Fruit fly (Drosophila melanogaster) whole organism, adult: ENCODE measurements around the gene CG1116.

Source experiments
- CG14711 ChIP-seq: fragments of 200-800 bp; sonication (Bioruptor generic); optimal IDR thresholded peaks from 2 replicates; lab custom pipeline; 2018; ENCODE audit warnings: missing biosample characterization, mild to moderate bottlenecking, missing genetic modification characterization, moderate library complexity
- Clk ChIP-seq: fragments of 200-800 bp; sonication (Bioruptor generic); optimal IDR thresholded peaks from 2 replicates; lab custom pipeline; 2017; ENCODE audit warnings: missing biosample characterization, missing genetic modification characterization
- Crg-1 ChIP-seq: fragments of 200-800 bp; sonication (Bioruptor generic); optimal IDR thresholded peaks from 2 replicates; lab custom pipeline; 2016; ENCODE audit warnings: missing biosample characterization, missing genetic modification characterization
- Hr96 ChIP-seq: fragments of 200-800 bp; sonication (Bioruptor generic); optimal IDR thresholded peaks from 2 replicates; lab custom pipeline; 2016; ENCODE audit warnings: missing biosample characterization, missing genetic modification characterization
- Mnt ChIP-seq: fragments of 200-800 bp; sonication (Bioruptor generic); optimal IDR thresholded peaks from 2 replicates; lab custom pipeline; 2016; ENCODE audit warnings: missing biosample characterization, mild to moderate bottlenecking, missing genetic modification characterization
- bab1 ChIP-seq: fragments of 200-800 bp; sonication (Bioruptor generic); optimal IDR thresholded peaks from 3 replicates; lab custom pipeline; 2019; ENCODE audit warnings: missing biosample characterization, mild to moderate bottlenecking, missing genetic modification characterization, moderate library complexity
- cnc ChIP-seq, 2 experiments: fragments of >200 bp; optimal IDR thresholded peaks; 2 replicates each; lab custom pipeline; 2017
- kay ChIP-seq: fragments of 200-800 bp; sonication (Bioruptor generic); peaks from one replicate; lab custom pipeline; 2016; ENCODE audit warnings: missing biosample characterization, missing genetic modification characterization, borderline replicate concordance
- pad ChIP-seq: fragments of 200-800 bp; sonication (Bioruptor generic); optimal IDR thresholded peaks from 3 replicates; lab custom pipeline; 2017; ENCODE audit warnings: missing biosample characterization, missing genetic modification characterization, mild to moderate bottlenecking, moderate library complexity, missing genetic modification reagents
- tj ChIP-seq: fragments of 200-800 bp; sonication (Bioruptor generic); optimal IDR thresholded peaks from 3 replicates; lab custom pipeline; 2017; ENCODE audit warnings: missing biosample characterization, mild to moderate bottlenecking, missing genetic modification characterization, moderate library complexity
- toe ChIP-seq: fragments of 200-800 bp; sonication (Bioruptor generic); optimal IDR thresholded peaks from 2 replicates; lab custom pipeline; 2016; ENCODE audit warnings: missing biosample characterization, missing genetic modification characterization

- TF ChIP-seq Hr96 (GFP tag; lab: Kevin White, UChicago) (no peak), pad (GFP tag; lab: Kevin White, UChicago) (no peak), toe (GFP tag; lab: Kevin White, UChicago) (peak; percentile 26), CG14711 (tag; lab: Kevin White, UChicago) (peak; percentile 46), cnc (optimal IDR thresholded peaks at IDR 0.05; lab: Kevin White, UChicago) (no peak), kay (GFP tag; lab: Kevin White, UChicago) (no peak), Clk (GFP tag; lab: Kevin White, UChicago) (peak; percentile 17), bab1 (GFP tag; lab: Kevin White, UChicago) (no peak), Crg-1 (GFP tag; lab: Kevin White, UChicago) (no peak), tj (GFP tag; lab: Kevin White, UChicago) (no peak), Mnt (no peak)
These were observed 21.2 kb upstream of the CG1116 start for dm6 chr3R:5198302-5198701.
